Worm (Caenorhabditis elegans): Measurements from ENCODE around the gene col-122.
"Not testable (repeated sequence)": the region's sequence is repeated elsewhere in the genome, so short reads cannot be mapped to it uniquely, and the experiment has no call there.

col-122 gene

ce11 chrIV:9566505-9566904 lies 3.3 kb downstream of the col-122 start, which contains the start of gene lron-14:
TSS of gene lron-14 (minus strand) at chrIV:9566605.
- TF ChIP-seq mef-2 (tag; optimal IDR thresholded peaks at IDR 0.05) = no peak

DNA sequence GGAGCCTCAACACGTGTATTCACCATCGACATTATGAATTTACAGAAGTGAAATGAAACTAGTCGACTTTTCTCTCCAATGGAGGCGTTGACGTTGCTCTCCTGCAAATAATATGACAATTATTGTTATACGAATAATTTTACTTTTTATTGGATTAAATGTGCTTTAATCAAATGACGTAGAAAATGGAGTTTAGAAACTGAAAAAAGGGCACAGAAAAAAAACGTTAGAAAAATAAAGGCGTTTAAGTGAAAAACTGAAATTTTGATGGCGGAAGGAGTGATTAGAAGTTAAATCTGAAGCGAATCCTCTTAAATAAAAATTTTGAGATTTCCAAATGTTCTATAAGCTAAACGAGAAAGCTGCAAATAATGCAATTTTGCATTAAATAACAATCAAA lies 16.8 kb downstream of the col-122 start, which contains the start of gene npr-2:
Gene npr-2 (minus strand): TSS at position 101 of the 400 bp plus-strand sequence.
- TF ChIP-seq Y116A8C.19 (tag; optimal IDR thresholded peaks at IDR 0.05; ENCODE audit: borderline replicate concordance) (no peak), fkh-10 (GFP tag; optimal IDR thresholded peaks at IDR 0.05) (no peak)

DNA sequence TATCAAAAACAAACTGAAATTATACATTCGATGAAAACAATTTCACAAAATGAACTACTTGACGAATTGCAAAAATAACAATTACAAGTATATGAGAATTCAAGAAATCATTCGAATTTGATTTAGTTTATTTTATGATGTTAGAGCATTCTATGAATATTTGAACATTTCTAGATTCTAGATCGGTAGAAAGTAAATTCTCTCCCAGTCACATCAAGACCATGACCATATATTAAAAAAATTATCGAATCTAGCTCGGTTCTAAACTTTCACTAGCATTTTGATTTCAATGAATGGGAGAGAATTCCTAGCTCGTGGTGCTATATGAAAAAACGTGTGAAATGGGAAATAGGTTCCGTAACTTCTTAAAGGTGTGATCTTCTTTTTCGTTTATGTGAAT lies 21.2 kb downstream of the col-122 start:
- TF ChIP-seq sptf-1 (tag; optimal IDR thresholded peaks at IDR 0.05) = no peak
- TF ChIP-seq nhr-12 (tag; optimal IDR thresholded peaks at IDR 0.05) = no peak
- no peak for TF ChIP-seq lin-35 (GFP tag; optimal IDR thresholded peaks at IDR 0.05)
- TF ChIP-seq lsy-2 (tag; optimal IDR thresholded peaks at IDR 0.05) = no peak
- no peak for TF ChIP-seq unc-62 (GFP tag; optimal IDR thresholded peaks at IDR 0.05)
- no peak for TF ChIP-seq nhr-237 (tag; optimal IDR thresholded peaks at IDR 0.05)
- no peak for TF ChIP-seq fkh-10 (GFP tag; optimal IDR thresholded peaks at IDR 0.05)
- no peak for TF ChIP-seq nhr-85 (tag)

DNA sequence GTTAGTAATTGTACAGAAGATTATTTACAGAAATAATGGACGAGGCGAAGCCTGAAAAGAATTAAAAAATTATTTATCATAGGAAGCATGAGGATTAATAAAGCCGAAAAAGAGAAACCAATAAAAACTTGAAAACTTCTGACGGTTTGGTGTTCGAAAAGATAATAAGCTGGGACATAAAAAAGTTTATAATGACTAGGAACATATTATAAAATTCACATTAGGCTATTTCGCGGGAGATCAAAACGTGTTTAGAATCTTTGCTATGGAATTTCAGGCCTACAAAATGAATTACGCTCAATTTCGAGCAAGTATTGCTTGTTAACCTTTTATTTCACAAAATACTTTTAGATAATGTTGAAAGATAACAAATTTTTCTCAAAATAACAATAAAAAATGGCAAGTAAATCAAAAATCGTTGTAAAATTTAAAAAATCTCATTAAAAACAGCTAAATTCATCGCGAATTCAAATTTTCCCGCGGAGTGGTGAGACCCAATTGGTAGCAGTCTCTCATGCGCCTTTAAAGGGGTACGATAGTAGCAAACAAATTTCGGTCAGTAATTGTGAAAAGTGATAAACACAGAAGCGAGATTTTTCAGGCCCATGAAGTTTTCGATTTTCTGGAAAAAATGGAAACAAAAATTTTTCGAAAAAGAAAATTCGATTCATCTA lies 25.7 kb downstream of the col-122 start, which contains the start of gene trcs-1:
Gene trcs-1 (minus strand): TSS at position 51 of the 674 bp plus-strand sequence.
- TF ChIP-seq elt-3 (tag; optimal IDR thresholded peaks at IDR 0.05) = no peak
- TF ChIP-seq egl-13 (tag; optimal IDR thresholded peaks at IDR 0.05) = no peak
- no peak for TF ChIP-seq alr-1 (tag; optimal IDR thresholded peaks at IDR 0.05; ENCODE audit: borderline replicate concordance)

- TF ChIP-seq C04F5.9 (tag; optimal IDR thresholded peaks at IDR 0.05) (no peak), alr-1 (tag; optimal IDR thresholded peaks at IDR 0.05; ENCODE audit: borderline replicate concordance) (no peak)
These were observed 29.2 kb downstream of the col-122 start, which contains the start of gene pei-1 for ce11 chrIV:9592413-9592812. TSS of gene pei-1 (minus strand) at chrIV:9592513.

- TF ChIP-seq ama-1 (optimal IDR thresholded peaks at IDR 0.05) = no peak
- no peak for TF ChIP-seq ceh-82 (tag; optimal IDR thresholded peaks at IDR 0.05)
- TF ChIP-seq zip-4 (GFP tag; optimal IDR thresholded peaks at IDR 0.05) = no peak
- no peak for TF ChIP-seq lsy-2 (tag; optimal IDR thresholded peaks at IDR 0.05)
- no peak for TF ChIP-seq nhr-47 (tag; optimal IDR thresholded peaks at IDR 0.05)
- TF ChIP-seq mdl-1 (tag; optimal IDR thresholded peaks at IDR 0.05) = peak in 1 of 2 experiments; percentile 41
- TF ChIP-seq elt-2 (tag; optimal IDR thresholded peaks at IDR 0.05) = peak; percentile 92
- TF ChIP-seq nhr-237 (tag; optimal IDR thresholded peaks at IDR 0.05) = no peak
- no peak for TF ChIP-seq fkh-4 (tag; optimal IDR thresholded peaks at IDR 0.05; ENCODE audit: borderline replicate concordance)
- peak in 1 of 2 experiments; percentile 34 for TF ChIP-seq lin-35 (GFP tag; optimal IDR thresholded peaks at IDR 0.05)
- peak; percentile 3 for TF ChIP-seq nhr-20 (tag; optimal IDR thresholded peaks at IDR 0.05)
- TF ChIP-seq nhr-77 (tag; optimal IDR thresholded peaks at IDR 0.05) = no peak
- no peak for TF ChIP-seq nhr-85 (tag)
These were observed 30.3 kb downstream of the col-122 start, which contains the start of gene spp-18 for ce11 chrIV:9593456-9593855. TSS of gene spp-18 (plus strand) at chrIV:9593712.

DNA sequence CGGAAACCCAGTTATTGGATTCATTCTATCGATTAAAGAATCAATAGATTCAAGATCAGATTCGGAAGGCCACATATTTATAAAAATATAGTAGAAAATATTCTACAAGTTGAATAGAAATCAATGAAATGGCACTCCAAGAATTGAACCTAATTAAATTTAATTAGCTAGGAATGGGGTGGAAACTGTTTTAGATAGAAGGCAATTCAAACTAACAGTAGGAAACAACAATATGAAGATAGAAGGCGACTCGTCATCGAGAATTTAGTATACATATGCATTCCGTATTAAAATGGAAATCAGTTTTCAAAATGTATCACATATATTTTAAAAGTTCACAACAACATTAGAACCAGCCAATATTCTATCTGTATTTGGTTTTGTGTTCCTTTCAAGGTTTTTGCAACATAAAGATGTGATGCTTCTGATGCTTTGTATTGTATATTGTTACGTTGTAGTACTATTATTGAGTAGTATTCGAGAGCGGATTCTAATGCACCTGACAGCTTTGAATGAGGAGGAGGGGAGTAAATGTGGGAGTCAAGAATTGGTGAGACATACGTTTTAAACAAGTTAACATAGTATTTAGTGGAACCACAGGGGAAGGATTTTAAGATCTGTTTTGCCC lies 32.7 kb downstream of the col-122 start, which contains the start of the genes F27C8.3 and F27C8.2:
Gene F27C8.3 (minus strand): TSS at position 101 of the 628 bp plus-strand sequence.
Gene F27C8.2 (plus strand): TSS at position 578 of the 628 bp plus-strand sequence.
- not testable (repeated sequence) for TF ChIP-seq unc-86, nhr-71, tbx-2 (tag; optimal IDR thresholded peaks at IDR 0.05)

Measured in whole organism, L1 larva.